Worm (Caenorhabditis elegans) whole organism, young adult: Measurements from ENCODE around the gene npr-32.

ENCODE experiments used
- B0035.1 ChIP-seq: sonication (generic microtip); optimal IDR thresholded peaks from 2 replicates; lab custom pipeline; 2016; ENCODE audit warnings: missing genetic modification characterization, mild to moderate bottlenecking, missing compliant biosample characterization, missing genotype, missing genetic modification reagents
- B0336.3 ChIP-seq: fragments of 200-800 bp; sonication (Bioruptor generic); IDR thresholded peaks from 2 replicates; pipeline ENCODE4 v1.3.6; 2022; ENCODE audit warnings: missing genetic modification characterization, missing compliant biosample characterization
- D2030.7 ChIP-seq: fragments of 200-800 bp; sonication (Bioruptor generic); IDR thresholded peaks from 2 replicates; pipeline ENCODE4 v1.3.6; 2022; ENCODE audit warnings: missing genetic modification reagents, missing genetic modification characterization, missing compliant biosample characterization
- F23B12.7 ChIP-seq: sonication (generic microtip); optimal IDR thresholded peaks from 2 replicates; lab custom pipeline; 2017; ENCODE audit warnings: missing genetic modification characterization, mild to moderate bottlenecking, missing compliant biosample characterization, antibody characterized with exemption, moderate library complexity; ENCODE audit not compliant: insufficient read depth
- F39B2.1 ChIP-seq: fragments of 200-800 bp; sonication (Bioruptor generic); IDR thresholded peaks from 2 replicates; pipeline ENCODE4 v1.3.6; 2022; ENCODE audit warnings: missing genetic modification reagents, missing genetic modification characterization, missing compliant biosample characterization
- F52B5.7 ChIP-seq: sonication (generic microtip); optimal IDR thresholded peaks from 2 replicates; lab custom pipeline; 2016; ENCODE audit warnings: mild to moderate bottlenecking, missing genetic modification characterization, missing compliant biosample characterization
- F55B11.4 ChIP-seq: sonication (generic microtip); optimal IDR thresholded peaks from 2 replicates; lab custom pipeline; 2016; ENCODE audit warnings: missing compliant biosample characterization, missing genetic modification characterization, borderline replicate concordance; ENCODE audit not compliant: insufficient read depth
- Y53F4B.3 ChIP-seq: fragments of 200-800 bp; sonication (Bioruptor generic); IDR thresholded peaks from 2 replicates; pipeline ENCODE4 v1.3.6; 2022; ENCODE audit warnings: missing genetic modification reagents, missing genetic modification characterization, missing compliant biosample characterization
- Y95B8A.8 ChIP-seq: fragments of 200-800 bp; sonication (Bioruptor generic); IDR thresholded peaks from 2 replicates; pipeline ENCODE4 v1.3.6; 2022; ENCODE audit warnings: missing genetic modification reagents, missing genetic modification characterization, missing compliant biosample characterization
- ZK185.1 ChIP-seq: sonication (generic microtip); optimal IDR thresholded peaks from 2 replicates; lab custom pipeline; 2016; ENCODE audit warnings: mild to moderate bottlenecking, missing genetic modification characterization, missing compliant biosample characterization; ENCODE audit not compliant: poor library complexity, severe bottlenecking
- aptf-3 ChIP-seq: fragments of 200-800 bp; sonication (Bioruptor generic); IDR thresholded peaks from 2 replicates; pipeline ENCODE4 v1.3.6; 2022; ENCODE audit warnings: missing genetic modification characterization, missing compliant biosample characterization
- athp-1 ChIP-seq: sonication (generic microtip); optimal IDR thresholded peaks from 2 replicates; lab custom pipeline; 2017; ENCODE audit warnings: mild to moderate bottlenecking, missing genetic modification characterization, missing compliant biosample characterization
- attf-6 ChIP-seq: fragments of 200-800 bp; sonication (Bioruptor generic); IDR thresholded peaks from 2 replicates; pipeline ENCODE4 v1.3.6; 2022; ENCODE audit warnings: missing genetic modification reagents, missing genetic modification characterization, missing compliant biosample characterization
- bed-1 ChIP-seq: fragments of 200-800 bp; sonication (Bioruptor generic); IDR thresholded peaks from 2 replicates; pipeline ENCODE4 v1.3.6; 2022; ENCODE audit warnings: missing genetic modification reagents, missing genetic modification characterization, missing compliant biosample characterization
- ccch-3 ChIP-seq: fragments of 200-800 bp; sonication (Bioruptor generic); optimal IDR thresholded peaks from 2 replicates; lab custom pipeline; 2018; ENCODE audit warnings: mild to moderate bottlenecking, missing genetic modification characterization, missing compliant biosample characterization
- cebp-1 ChIP-seq, 2 experiments: fragments of 200-800 bp in 1 of 2; sonication (Bioruptor generic) in 1 of 2; sonication (generic microtip) in 1 of 2; IDR thresholded peaks in 1 of 2; optimal IDR thresholded peaks in 1 of 2; 2 replicates each; pipeline versions ENCODE4 v1.3.6 to Lab custom; 2017 to 2022; ENCODE audit warnings: missing compliant biosample characterization in 2 of 2, missing genetic modification characterization in 2 of 2, mild to moderate bottlenecking in 1 of 2, missing genetic modification reagents in 1 of 2, moderate library complexity in 1 of 2
- cebp-2 ChIP-seq: fragments of 200-800 bp; sonication (Bioruptor generic); IDR thresholded peaks from 2 replicates; pipeline ENCODE4 v1.3.6; 2022; ENCODE audit warnings: missing genetic modification characterization, missing compliant biosample characterization
- ceh-100 ChIP-seq: fragments of 200-800 bp; sonication (Bioruptor generic); IDR thresholded peaks from 2 replicates; pipeline ENCODE4 v1.3.6; 2022; ENCODE audit warnings: missing genetic modification reagents, missing genetic modification characterization, missing compliant biosample characterization
- ceh-27 ChIP-seq: fragments of 200-800 bp; sonication (Bioruptor generic); optimal IDR thresholded peaks from 2 replicates; lab custom pipeline; 2018; ENCODE audit warnings: mild to moderate bottlenecking, missing genetic modification characterization, moderate library complexity, missing compliant biosample characterization
- ceh-40 ChIP-seq: fragments of 200-800 bp; sonication (Bioruptor generic); IDR thresholded peaks from 2 replicates; pipeline ENCODE4 v1.3.6; 2022; ENCODE audit warnings: missing genetic modification characterization, missing compliant biosample characterization
- dox-1 ChIP-seq: fragments of 200-800 bp; sonication (Bioruptor generic); IDR thresholded peaks from 2 replicates; pipeline ENCODE4 v1.3.6; 2022; ENCODE audit warnings: missing genetic modification reagents, missing genetic modification characterization, missing compliant biosample characterization
- egl-44 ChIP-seq: fragments of 200-800 bp; sonication (Bioruptor generic); IDR thresholded peaks from 2 replicates; pipeline ENCODE4 v1.3.6; 2022; ENCODE audit warnings: missing genetic modification reagents, missing genetic modification characterization, missing compliant biosample characterization
- ets-4 ChIP-seq: fragments of 200-800 bp; sonication (Bioruptor generic); optimal IDR thresholded peaks from 2 replicates; lab custom pipeline; 2018; ENCODE audit warnings: mild to moderate bottlenecking, missing genetic modification characterization, missing compliant biosample characterization
- hlh-12 ChIP-seq: sonication (generic microtip); optimal IDR thresholded peaks from 2 replicates; lab custom pipeline; 2016; ENCODE audit warnings: missing genetic modification characterization, missing compliant biosample characterization
- hmg-1.2 ChIP-seq: fragments of 200-800 bp; sonication (Bioruptor generic); IDR thresholded peaks from 2 replicates; pipeline ENCODE4 v1.3.6; 2022; ENCODE audit warnings: missing genetic modification reagents, missing genetic modification characterization, missing compliant biosample characterization
- hsf-1 ChIP-seq: fragments of 200-800 bp; sonication (Bioruptor generic); IDR thresholded peaks from 2 replicates; pipeline ENCODE4 v1.3.6; 2022; ENCODE audit warnings: missing genetic modification reagents, missing genetic modification characterization, missing compliant biosample characterization
- lin-54 ChIP-seq: fragments of 200-800 bp; sonication (Bioruptor generic); optimal IDR thresholded peaks from 2 replicates; lab custom pipeline; 2018; ENCODE audit warnings: mild to moderate bottlenecking, missing genetic modification characterization, missing compliant biosample characterization
- lir-1 ChIP-seq: fragments of 200-800 bp; sonication (Bioruptor generic); conservative IDR thresholded peaks from 2 replicates; pipeline ENCODE4 v1.3.6; 2022; ENCODE audit warnings: missing genetic modification reagents, missing genetic modification characterization, missing compliant biosample characterization
- lsl-1 ChIP-seq: fragments of 200-800 bp; sonication (Bioruptor generic); optimal IDR thresholded peaks from 2 replicates; lab custom pipeline; 2018; ENCODE audit warnings: mild to moderate bottlenecking, missing genetic modification characterization, moderate library complexity, missing compliant biosample characterization
- madf-6 ChIP-seq: fragments of 200-800 bp; sonication (Bioruptor generic); IDR thresholded peaks from 2 replicates; pipeline ENCODE4 v1.3.6; 2022; ENCODE audit warnings: missing genetic modification reagents, missing genetic modification characterization, missing compliant biosample characterization
- madf-8 ChIP-seq: fragments of 200-800 bp; sonication (Bioruptor generic); conservative IDR thresholded peaks from 2 replicates; pipeline ENCODE4 v1.3.6; 2022; ENCODE audit warnings: missing genetic modification reagents, missing genetic modification characterization, missing compliant biosample characterization
- mel-28 ChIP-seq: sonication (generic microtip); optimal IDR thresholded peaks from 2 replicates; lab custom pipeline; 2016; ENCODE audit warnings: borderline replicate concordance, mild to moderate bottlenecking, missing genetic modification characterization, missing compliant biosample characterization
- mxl-1 ChIP-seq: sonication (generic microtip); optimal IDR thresholded peaks from 2 replicates; lab custom pipeline; 2016; ENCODE audit warnings: missing genetic modification characterization, missing compliant biosample characterization
- nfya-2 ChIP-seq: fragments of 200-800 bp; sonication (Bioruptor generic); IDR thresholded peaks from 2 replicates; pipeline ENCODE4 v1.3.6; 2022; ENCODE audit warnings: missing genetic modification reagents, missing genetic modification characterization, missing compliant biosample characterization
- nfyb-1 ChIP-seq: fragments of 200-800 bp; sonication (Bioruptor generic); IDR thresholded peaks from 2 replicates; pipeline ENCODE4 v1.3.6; 2022; ENCODE audit warnings: missing genetic modification reagents, missing genetic modification characterization, missing compliant biosample characterization
- nhr-80 ChIP-seq: sonication (generic microtip); optimal IDR thresholded peaks from 2 replicates; lab custom pipeline; 2016; ENCODE audit warnings: missing genetic modification characterization, missing compliant biosample characterization
- rcor-1 ChIP-seq: fragments of 200-800 bp; sonication (Bioruptor generic); IDR thresholded peaks from 2 replicates; pipeline ENCODE4 v1.3.6; 2022; ENCODE audit warnings: missing genetic modification reagents, missing genetic modification characterization, missing compliant biosample characterization
- repo-1 ChIP-seq: sonication (generic microtip); optimal IDR thresholded peaks from 2 replicates; lab custom pipeline; 2017; ENCODE audit warnings: mild to moderate bottlenecking, missing genetic modification characterization, missing compliant biosample characterization
- snpc-4 ChIP-seq, 5 experiments: fragments of 150-350 bp in 1 of 5; sonication (generic microtip) in 4 of 5; optimal IDR thresholded peaks; 2 replicates each; lab custom pipeline; 2014 to 2018; ENCODE audit warnings: missing genetic modification characterization in 5 of 5, missing biosample characterization in 3 of 5, antibody characterized with exemption in 2 of 5, mild to moderate bottlenecking in 2 of 5, missing compliant biosample characterization in 2 of 5, missing genotype in 2 of 5, moderate library complexity in 2 of 5, missing genetic modification reagents in 1 of 5
- zfh-2 ChIP-seq: fragments of 200-800 bp; sonication (Bioruptor generic); conservative IDR thresholded peaks from 2 replicates; pipeline ENCODE4 v1.3.6; 2022; ENCODE audit warnings: missing genetic modification reagents, missing genetic modification characterization, missing compliant biosample characterization
- ztf-25 ChIP-seq: fragments of 200-800 bp; sonication (Bioruptor generic); IDR thresholded peaks from 2 replicates; pipeline ENCODE4 v1.3.6; 2022; ENCODE audit warnings: missing genetic modification reagents, missing genetic modification characterization, missing compliant biosample characterization

npr-32 gene

DNA sequence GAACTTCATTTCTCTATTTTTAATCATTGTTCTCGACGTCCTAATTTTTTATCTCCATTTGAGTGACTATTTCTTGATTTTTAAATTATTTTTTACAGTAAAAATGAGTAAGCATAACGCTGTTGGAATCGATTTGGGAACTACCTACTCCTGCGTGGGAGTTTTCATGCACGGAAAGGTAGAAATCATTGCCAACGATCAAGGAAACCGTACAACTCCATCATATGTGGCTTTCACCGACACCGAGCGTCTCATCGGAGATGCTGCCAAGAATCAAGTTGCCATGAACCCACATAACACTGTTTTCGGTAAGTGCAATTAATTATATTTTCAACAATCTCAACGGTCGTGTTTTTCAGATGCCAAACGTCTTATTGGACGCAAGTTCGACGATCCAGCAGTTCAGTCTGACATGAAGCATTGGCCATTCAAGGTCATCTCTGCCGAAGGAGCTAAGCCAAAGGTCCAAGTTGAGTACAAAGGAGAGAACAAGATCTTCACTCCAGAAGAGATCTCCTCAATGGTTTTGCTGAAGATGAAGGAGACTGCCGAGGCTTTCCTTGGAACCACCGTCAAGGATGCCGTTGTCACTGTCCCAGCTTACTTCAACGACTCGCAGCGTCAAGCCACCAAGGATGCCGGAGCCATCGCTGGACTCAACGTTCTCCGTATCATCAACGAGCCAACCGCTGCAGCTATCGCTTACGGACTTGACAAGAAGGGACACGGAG is 48.2 kb upstream of the npr-32 start, which contains the start of gene hsp-1:
Gene hsp-1 (plus strand): TSS at position 99 of the 731 bp plus-strand sequence.
- TF ChIP-seq zfh-2 (GFP tag; lab: Robert Waterston, UW) (peak; percentile 81; the same call in 1 of the 2 replicates), snpc-4 (GFP tag; optimal IDR thresholded peaks at IDR 0.05; lab: Kevin White, UChicago) (no peak), snpc-4 (tag; optimal IDR thresholded peaks at IDR 0.05; lab: Kevin White, UChicago) (peak in 1 of 4 experiments; percentile 33), ets-4 (GFP tag; lab: Kevin White, UChicago) (no peak), madf-6 (peak; percentile 25; the same call in 1 of the 2 replicates), F39B2.1 (GFP tag; lab: Robert Waterston, UW) (peak; percentile 33; the same call in 1 of the 2 replicates), B0336.3 (GFP tag; lab: Robert Waterston, UW) (peak; percentile 13), madf-8 (GFP tag; lab: Robert Waterston, UW) (no peak), rcor-1 (0 out of 2 replicates have a peak, but pooled peaks have one; percentile 23), Y53F4B.3 (no peak), nfyb-1 (peak; percentile 54; the same call in 1 of the 2 replicates), ceh-100 (GFP tag; lab: Robert Waterston, UW) (peak; percentile 10; the same call in 1 of the 2 replicates), ceh-27 (GFP tag; lab: Kevin White, UChicago) (peak; percentile 40), Y95B8A.8 (GFP tag; lab: Robert Waterston, UW) (0 out of 2 replicates have a peak, but pooled peaks have one; percentile 66), F55B11.4 (peak; percentile 12), lin-54 (GFP tag; lab: Kevin White, UChicago) (peak; percentile 1), ceh-40 (GFP tag; lab: Robert Waterston, UW) (peak; percentile 78; the same call in 1 of the 2 replicates), mel-28 (tag; lab: Kevin White, UChicago) (no peak), hlh-12 (tag; lab: Kevin White, UChicago) (no peak), repo-1 (tag; lab: Kevin White, UChicago) (peak; percentile 8), mxl-1 (tag; lab: Kevin White, UChicago) (no peak), ccch-3 (GFP tag; lab: Kevin White, UChicago) (no peak), aptf-3 (GFP tag; lab: Robert Waterston, UW) (peak; percentile 30; the same call in 1 of the 2 replicates), dox-1 (GFP tag; lab: Robert Waterston, UW) (peak; percentile 48), nfya-2 (GFP tag; lab: Robert Waterston, UW) (no peak), cebp-2 (0 out of 2 replicates have a peak, but pooled peaks have one; percentile 48), lsl-1 (GFP tag; lab: Kevin White, UChicago) (peak; percentile 4), attf-6 (peak; percentile 63; the same call in 1 of the 2 replicates), ZK185.1 (tag; lab: Kevin White, UChicago) (peak; percentile 45), D2030.7 (GFP tag; lab: Robert Waterston, UW) (0 out of 2 replicates have a peak, but pooled peaks have one; percentile 20), athp-1 (tag; lab: Kevin White, UChicago) (no peak), hmg-1.2 (0 out of 2 replicates have a peak, but pooled peaks have one; percentile 4), ztf-25 (GFP tag; lab: Robert Waterston, UW) (0 out of 2 replicates have a peak, but pooled peaks have one; percentile 41), bed-1 (GFP tag; lab: Robert Waterston, UW) (no peak), hsf-1 (GFP tag; lab: Robert Waterston, UW) (peak; percentile 6), cebp-1 (GFP tag; IDR thresholded peaks at IDR 0.05; lab: Robert Waterston, UW) (no peak), cebp-1 (tag; optimal IDR thresholded peaks at IDR 0.05; lab: Kevin White, UChicago) (peak; percentile 14), F23B12.7 (no peak), B0035.1 (tag; lab: Kevin White, UChicago) (no peak), egl-44 (GFP tag; lab: Robert Waterston, UW) (peak; percentile 14; the same call in 1 of the 2 replicates), F52B5.7 (tag; lab: Kevin White, UChicago) (no peak), lir-1 (GFP tag; lab: Robert Waterston, UW) (no peak), nhr-80 (no peak)
